Fruit fly (Drosophila melanogaster): ENCODE results near the gene Cow.

dm6 chr3R:23161288-23161870, 48.8 kb upstream of the Cow start, which contains the start of gene CG13829:
- TF ChIP-seq CG6854 (GFP tag; optimal IDR thresholded peaks at IDR 0.05) (no peak), Gug (GFP tag; IDR thresholded peaks at IDR 0.05) (no peak), Sox14 (GFP tag; optimal IDR thresholded peaks at IDR 0.05) (no peak), fkh (GFP tag; optimal IDR thresholded peaks at IDR 0.05) (no peak), net (GFP tag; optimal IDR thresholded peaks at IDR 0.05) (no peak), Hr38 (GFP tag; optimal IDR thresholded peaks at IDR 0.05) (no peak), Sox102F (GFP tag; optimal IDR thresholded peaks at IDR 0.05) (no peak)

All from whole organism, prepupa.